Worm (Caenorhabditis elegans) whole organism, L1 larva: Measurements from ENCODE around the gene elpc-4.
A peak's percentile ranks its signal among the peaks of the same experiment; 100 is the strongest.

ENCODE experiments used
- aha-1 ChIP-seq: fragments of 150-350 bp; optimal IDR thresholded peaks from 2 replicates; lab custom pipeline; 2014; ENCODE audit warnings: missing biosample characterization, missing genetic modification characterization
- aly-2 ChIP-seq: fragments of 150-350 bp; optimal IDR thresholded peaks from 2 replicates; lab custom pipeline; 2014; ENCODE audit warnings: missing biosample characterization, missing genetic modification characterization
- blmp-1 ChIP-seq: fragments of 150-350 bp; optimal IDR thresholded peaks from 2 replicates; lab custom pipeline; 2014; ENCODE audit warnings: missing biosample characterization, missing genetic modification characterization
- ceh-82 ChIP-seq, 3 experiments: fragments of 150-350 bp in 1 of 3; sonication (generic microtip) in 2 of 3; optimal IDR thresholded peaks; 2 replicates each; lab custom pipeline; 2014 to 2017; ENCODE audit warnings: missing biosample characterization in 3 of 3, missing genetic modification characterization in 3 of 3
- dpl-1 ChIP-seq, 3 experiments: fragments of 150-350 bp in 2 of 3; sonication (generic microtip) in 1 of 3; optimal IDR thresholded peaks; 2 replicates each; lab custom pipeline; 2014 to 2017; ENCODE audit warnings: missing biosample characterization in 3 of 3, missing genetic modification characterization in 3 of 3, missing genetic modification reagents in 3 of 3
- dsc-1 ChIP-seq: sonication (generic microtip); optimal IDR thresholded peaks from 2 replicates; lab custom pipeline; 2016; ENCODE audit warnings: mild to moderate bottlenecking, missing genetic modification characterization, missing compliant biosample characterization
- efl-1 ChIP-seq, 4 experiments: fragments of 150-350 bp; optimal IDR thresholded peaks in 3 of 4; peaks in 1 of 4; 1 replicate in 1 of 4; 2 replicates in 3 of 4; lab custom pipeline; 2014; ENCODE audit warnings: missing biosample characterization in 2 of 4, missing genetic modification characterization in 2 of 4, missing genetic modification reagents in 2 of 4
- egl-13 ChIP-seq: sonication (generic microtip); optimal IDR thresholded peaks from 2 replicates; lab custom pipeline; 2016; ENCODE audit warnings: missing genotype, missing genetic modification reagents, missing genetic modification characterization, missing compliant biosample characterization
- egl-27 ChIP-seq, 2 experiments: fragments of 150-350 bp in 1 of 2; sonication (generic microtip); optimal IDR thresholded peaks; 3 replicates each; lab custom pipeline; 2017 to 2018; ENCODE audit warnings: missing biosample characterization in 2 of 2, missing genetic modification characterization in 2 of 2, missing genetic modification reagents in 2 of 2
- elt-2 ChIP-seq: sonication (generic microtip); optimal IDR thresholded peaks from 2 replicates; lab custom pipeline; 2016; ENCODE audit warnings: missing genetic modification characterization, mild to moderate bottlenecking, inconsistent platforms, missing compliant biosample characterization, missing genetic modification reagents
- elt-3 ChIP-seq, 6 experiments: fragments of 150-350 bp in 1 of 6; sonication (generic microtip); optimal IDR thresholded peaks; 2 replicates each; lab custom pipeline; 2017 to 2018; ENCODE audit warnings: missing biosample characterization in 6 of 6, missing genetic modification characterization in 6 of 6, inconsistent platforms in 1 of 6
- ets-5 ChIP-seq: fragments of 200-800 bp; sonication (Bioruptor generic); IDR thresholded peaks from 2 replicates; pipeline ENCODE4 v1.3.6; 2022; ENCODE audit warnings: missing genetic modification characterization, missing compliant biosample characterization
- fkh-8 ChIP-seq: sonication (generic microtip); optimal IDR thresholded peaks from 2 replicates; lab custom pipeline; 2016; ENCODE audit warnings: mild to moderate bottlenecking, missing genetic modification characterization, missing compliant biosample characterization
- grh-1 ChIP-seq: fragments of 200-800 bp; sonication (Bioruptor generic); IDR thresholded peaks from 2 replicates; pipeline ENCODE4 v1.3.6; 2022; ENCODE audit warnings: missing genetic modification reagents, missing genetic modification characterization, missing compliant biosample characterization
- hlh-17 ChIP-seq: fragments of 200-800 bp; sonication (Bioruptor generic); optimal IDR thresholded peaks from 2 replicates; lab custom pipeline; 2018; ENCODE audit warnings: missing genetic modification characterization, mild to moderate bottlenecking, missing compliant biosample characterization, moderate library complexity, borderline replicate concordance
- hlh-4 ChIP-seq: sonication (generic microtip); optimal IDR thresholded peaks from 2 replicates; lab custom pipeline; 2016; ENCODE audit warnings: mild to moderate bottlenecking, missing genetic modification characterization, missing compliant biosample characterization
- hpl-2 ChIP-seq: fragments of 150-350 bp; optimal IDR thresholded peaks from 2 replicates; lab custom pipeline; 2014; ENCODE audit warnings: missing biosample characterization, missing genetic modification reagents, missing genetic modification characterization
- isw-1 ChIP-seq: fragments of 200-800 bp; sonication (Bioruptor generic); IDR thresholded peaks from 2 replicates; pipeline ENCODE4 v1.3.6; 2022; ENCODE audit warnings: missing genetic modification characterization, missing compliant biosample characterization
- lin-13 ChIP-seq: fragments of 150-350 bp; optimal IDR thresholded peaks from 2 replicates; lab custom pipeline; 2014; ENCODE audit warnings: missing biosample characterization, missing genetic modification reagents, missing genetic modification characterization
- lin-14 ChIP-seq: fragments of 200-800 bp; sonication (Bioruptor generic); optimal IDR thresholded peaks from 2 replicates; lab custom pipeline; 2018; ENCODE audit warnings: mild to moderate bottlenecking, missing genetic modification characterization, moderate library complexity, missing compliant biosample characterization
- lin-15B ChIP-seq: fragments of 150-350 bp; sonication (generic microtip); optimal IDR thresholded peaks from 3 replicates; lab custom pipeline; 2014; ENCODE audit warnings: missing biosample characterization, missing genetic modification characterization
- lin-35 ChIP-seq, 2 experiments: fragments of 150-350 bp; optimal IDR thresholded peaks; 2 replicates each; lab custom pipeline; 2014; ENCODE audit warnings: missing biosample characterization in 2 of 2, missing genetic modification characterization in 2 of 2, missing genetic modification reagents in 2 of 2
- lin-39 ChIP-seq: fragments of 150-350 bp; optimal IDR thresholded peaks from 2 replicates; lab custom pipeline; 2014; ENCODE audit warnings: missing biosample characterization, missing genetic modification reagents, missing genetic modification characterization
- mdl-1 ChIP-seq, 2 experiments: fragments of 150-350 bp; optimal IDR thresholded peaks; 2 replicates each; lab custom pipeline; 2014 to 2017; ENCODE audit warnings: missing biosample characterization in 2 of 2, missing genetic modification characterization in 2 of 2, inconsistent platforms in 1 of 2
- mep-1 ChIP-seq: fragments of 150-350 bp; optimal IDR thresholded peaks from 2 replicates; lab custom pipeline; 2014; ENCODE audit warnings: missing biosample characterization, missing genetic modification characterization
- nhr-11 ChIP-seq: fragments of 150-350 bp; optimal IDR thresholded peaks from 2 replicates; lab custom pipeline; 2014; ENCODE audit warnings: missing biosample characterization, missing genetic modification characterization
- nhr-12 ChIP-seq: sonication (generic microtip); optimal IDR thresholded peaks from 2 replicates; lab custom pipeline; 2017; ENCODE audit warnings: missing biosample characterization, missing genetic modification characterization
- nhr-20 ChIP-seq: sonication (generic microtip); optimal IDR thresholded peaks from 2 replicates; lab custom pipeline; 2016; ENCODE audit warnings: mild to moderate bottlenecking, missing genetic modification characterization, missing compliant biosample characterization
- nhr-71 ChIP-seq: sonication (generic microtip); optimal IDR thresholded peaks from 2 replicates; lab custom pipeline; 2016; ENCODE audit warnings: mild to moderate bottlenecking, missing genetic modification characterization, moderate library complexity, missing compliant biosample characterization
- nhr-76 ChIP-seq: sonication (generic microtip); optimal IDR thresholded peaks from 2 replicates; lab custom pipeline; 2017; ENCODE audit warnings: missing biosample characterization, missing genetic modification characterization
- nhr-85 ChIP-seq: sonication (generic microtip); peaks from one replicate; lab custom pipeline; 2016; ENCODE audit warnings: missing genetic modification characterization, inconsistent platforms, missing compliant biosample characterization
- nhr-90 ChIP-seq: sonication (generic microtip); optimal IDR thresholded peaks from 2 replicates; lab custom pipeline; 2016; ENCODE audit warnings: mild to moderate bottlenecking, missing genetic modification characterization, missing compliant biosample characterization; ENCODE audit not compliant: poor library complexity
- pax-3 ChIP-seq: fragments of 200-800 bp; sonication (Bioruptor generic); optimal IDR thresholded peaks from 2 replicates; lab custom pipeline; 2018; ENCODE audit warnings: mild to moderate bottlenecking, missing genetic modification characterization, moderate library complexity, missing compliant biosample characterization
- pqm-1 ChIP-seq: sonication (generic microtip); optimal IDR thresholded peaks from 3 replicates; lab custom pipeline; 2017; ENCODE audit warnings: missing biosample characterization, missing genetic modification characterization
- rnt-1 ChIP-seq: sonication (generic microtip); optimal IDR thresholded peaks from 2 replicates; lab custom pipeline; 2016; ENCODE audit warnings: mild to moderate bottlenecking, missing genetic modification characterization, moderate library complexity, missing compliant biosample characterization
- snpc-4 ChIP-seq: fragments of 150-350 bp; optimal IDR thresholded peaks from 2 replicates; lab custom pipeline; 2014; ENCODE audit warnings: missing biosample characterization, missing genetic modification characterization
- snu-23 ChIP-seq: sonication (generic microtip); optimal IDR thresholded peaks from 2 replicates; lab custom pipeline; 2016; ENCODE audit warnings: missing genetic modification characterization, missing compliant biosample characterization
- swsn-7 ChIP-seq: sonication (generic microtip); optimal IDR thresholded peaks from 2 replicates; lab custom pipeline; 2016; ENCODE audit warnings: missing genetic modification characterization, missing compliant biosample characterization
- tbx-2 ChIP-seq: sonication (generic microtip); optimal IDR thresholded peaks from 2 replicates; lab custom pipeline; 2016; ENCODE audit warnings: missing genetic modification characterization, missing compliant biosample characterization
- unc-130 ChIP-seq: fragments of 150-350 bp; optimal IDR thresholded peaks from 2 replicates; lab custom pipeline; 2017; ENCODE audit warnings: missing biosample characterization, missing genetic modification characterization, inconsistent platforms
- unc-30 ChIP-seq: sonication (generic microtip); optimal IDR thresholded peaks from 2 replicates; lab custom pipeline; 2017; ENCODE audit warnings: missing biosample characterization, missing genetic modification characterization
- xbp-1 ChIP-seq: sonication (generic microtip); optimal IDR thresholded peaks from 2 replicates; lab custom pipeline; 2016; ENCODE audit warnings: missing genetic modification characterization, missing compliant biosample characterization
- ztf-11 ChIP-seq, 2 experiments: sonication (generic microtip); optimal IDR thresholded peaks; 2 replicates each; lab custom pipeline; 2016 to 2017; ENCODE audit warnings: missing genetic modification characterization in 2 of 2, missing biosample characterization in 1 of 2, missing compliant biosample characterization in 1 of 2

Gene elpc-4

DNA sequence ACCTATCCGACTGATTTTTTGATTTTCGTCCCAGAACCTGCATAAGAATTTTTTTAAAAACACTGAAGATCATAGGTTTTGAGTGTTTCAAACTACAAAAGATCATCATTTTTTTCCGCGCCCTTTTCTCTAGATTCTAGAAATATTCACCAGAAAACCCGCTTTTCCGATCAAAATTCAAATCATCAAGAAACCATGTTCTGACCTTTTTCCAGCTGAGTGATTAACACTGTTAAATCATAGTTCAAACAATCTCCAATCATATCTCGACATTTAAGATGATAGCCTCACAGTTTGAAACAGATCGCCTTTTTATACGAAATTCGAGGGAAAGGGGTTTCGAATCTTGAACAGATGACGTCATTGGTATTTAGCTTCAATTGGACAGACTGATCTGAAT is 26.9 kb downstream of the elpc-4 start (continued):
- peak; percentile 22 for TF ChIP-seq snu-23 (GFP tag; lab: Kevin White, UChicago)
- TF ChIP-seq unc-130: no peak
- TF ChIP-seq nhr-11 (tag; lab: Kevin White, UChicago): no peak
- no peak for TF ChIP-seq aly-2 (tag; lab: Kevin White, UChicago)
- TF ChIP-seq ztf-11 (tag; optimal IDR thresholded peaks at IDR 0.05; lab: Kevin White, UChicago): no peak
- TF ChIP-seq nhr-20 (tag; lab: Kevin White, UChicago): peak; percentile 41
- TF ChIP-seq swsn-7 (tag; lab: Kevin White, UChicago): no peak
- no peak for TF ChIP-seq efl-1 (optimal IDR thresholded peaks at IDR 0.05; lab: Kevin White, UChicago)
- TF ChIP-seq efl-1 (GFP tag; optimal IDR thresholded peaks at IDR 0.05 in 1 of 2; lab: Kevin White, UChicago): no peak
- no peak for TF ChIP-seq lin-35 (GFP tag; optimal IDR thresholded peaks at IDR 0.05; lab: Kevin White, UChicago)
- no peak for TF ChIP-seq tbx-2 (tag; lab: Kevin White, UChicago)
- 0 out of 2 replicates have a peak, but pooled peaks have one; percentile 12 for TF ChIP-seq grh-1
- no peak for TF ChIP-seq egl-13 (tag; lab: Kevin White, UChicago)
- no peak for TF ChIP-seq hlh-4 (tag; lab: Kevin White, UChicago)
- no peak for TF ChIP-seq lin-15B (tag; lab: Kevin White, UChicago)

DNA sequence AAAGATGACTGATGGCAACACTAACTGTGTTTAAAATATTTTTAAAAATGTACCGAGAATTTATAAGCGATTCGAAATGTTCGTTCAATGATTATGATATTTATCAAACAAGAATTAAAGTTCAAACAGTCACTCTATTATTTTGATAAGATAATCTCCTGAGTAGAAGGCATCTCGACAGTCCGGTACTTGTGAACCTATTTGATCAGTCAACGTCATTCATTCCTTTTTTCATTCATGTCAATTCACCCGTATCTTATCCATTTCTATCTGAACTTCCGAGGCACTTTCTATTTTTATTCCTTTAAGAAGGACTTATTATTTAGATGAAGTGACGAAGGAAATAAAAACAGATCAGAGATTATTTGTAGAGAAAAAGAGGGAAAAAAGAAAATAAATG is 27.8 kb downstream of the elpc-4 start, which contains the start of gene nhr-258:
nhr-258 (plus strand) TSS at position 365 of the 400 bp plus-strand sequence.
- TF ChIP-seq mep-1 (tag; lab: Kevin White, UChicago): no peak
- TF ChIP-seq nhr-20 (tag; lab: Kevin White, UChicago): peak; percentile 35
- TF ChIP-seq nhr-85 (tag; lab: Kevin White, UChicago): peak; percentile 88
- no peak for TF ChIP-seq xbp-1 (tag; lab: Kevin White, UChicago)
- no peak for TF ChIP-seq nhr-12 (tag; lab: Kevin White, UChicago)
- TF ChIP-seq lin-39 (tag; lab: Kevin White, UChicago): no peak
- no peak for TF ChIP-seq tbx-2 (tag; lab: Kevin White, UChicago)
- TF ChIP-seq dsc-1 (tag; lab: Kevin White, UChicago): peak; percentile 11
- TF ChIP-seq pax-3 (tag; lab: Kevin White, UChicago): no peak
- TF ChIP-seq ets-5 (GFP tag; lab: Robert Waterston, UW): no peak
- no peak for TF ChIP-seq egl-13 (tag; lab: Kevin White, UChicago)
- TF ChIP-seq hpl-2: no peak
- TF ChIP-seq nhr-11 (tag; lab: Kevin White, UChicago): no peak
- no peak for TF ChIP-seq snu-23 (GFP tag; lab: Kevin White, UChicago)
- TF ChIP-seq lin-14 (GFP tag; lab: Kevin White, UChicago): peak; percentile 19
- TF ChIP-seq blmp-1 (tag; lab: Kevin White, UChicago): peak; percentile 64
- TF ChIP-seq hlh-17 (GFP tag; lab: Kevin White, UChicago): no peak
- peak; percentile 38 for TF ChIP-seq nhr-71 (tag; lab: Kevin White, UChicago)
- TF ChIP-seq elt-3 (tag; optimal IDR thresholded peaks at IDR 0.05; lab: Kevin White, UChicago): peak in 4 of 6 experiments; percentile 59 to 66 (median 63)
- TF ChIP-seq grh-1: no peak

DNA sequence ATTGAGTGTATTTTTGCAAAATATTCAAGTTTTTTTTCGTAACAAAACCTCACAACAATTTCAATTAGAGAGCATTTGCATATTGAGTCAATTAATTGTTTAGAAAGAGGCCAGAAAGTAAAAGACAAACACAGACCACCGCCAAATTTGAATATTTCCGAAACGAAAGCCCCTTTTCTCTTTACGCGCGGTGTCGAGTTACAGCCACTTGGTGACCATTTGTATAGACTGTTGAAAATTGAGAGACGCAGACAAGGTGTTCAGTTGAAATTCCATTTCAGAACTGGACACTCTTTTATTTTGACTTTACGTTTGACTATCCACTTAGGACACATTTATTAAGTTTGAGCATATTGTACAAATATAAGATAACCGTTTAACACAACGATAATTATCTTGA is 31.3 kb downstream of the elpc-4 start:
- TF ChIP-seq fkh-8 (tag; lab: Kevin White, UChicago) (no peak), dpl-1 (GFP tag; optimal IDR thresholded peaks at IDR 0.05; lab: Kevin White, UChicago) (no peak), elt-2 (no peak), aha-1 (tag; lab: Kevin White, UChicago) (no peak), pqm-1 (tag; lab: Kevin White, UChicago) (no peak), nhr-76 (tag; lab: Kevin White, UChicago) (no peak), egl-27 (tag; optimal IDR thresholded peaks at IDR 0.05; lab: Kevin White, UChicago) (no peak), unc-30 (tag; lab: Kevin White, UChicago) (no peak), mdl-1 (tag; optimal IDR thresholded peaks at IDR 0.05; lab: Kevin White, UChicago) (no peak), nhr-90 (tag; lab: Kevin White, UChicago) (no peak), egl-13 (tag; lab: Kevin White, UChicago) (no peak), rnt-1 (tag; lab: Kevin White, UChicago) (no peak), snpc-4 (no peak), ceh-82 (tag; optimal IDR thresholded peaks at IDR 0.05; lab: Kevin White, UChicago) (no peak), isw-1 (GFP tag; lab: Robert Waterston, UW) (no peak), lin-13 (GFP tag; lab: Kevin White, UChicago) (no peak), mep-1 (tag; lab: Kevin White, UChicago) (no peak), xbp-1 (tag; lab: Kevin White, UChicago) (no peak), nhr-85 (tag; lab: Kevin White, UChicago) (no peak)
